Worm (Caenorhabditis elegans): ENCODE data around the gene C50E3.12.

DNA sequence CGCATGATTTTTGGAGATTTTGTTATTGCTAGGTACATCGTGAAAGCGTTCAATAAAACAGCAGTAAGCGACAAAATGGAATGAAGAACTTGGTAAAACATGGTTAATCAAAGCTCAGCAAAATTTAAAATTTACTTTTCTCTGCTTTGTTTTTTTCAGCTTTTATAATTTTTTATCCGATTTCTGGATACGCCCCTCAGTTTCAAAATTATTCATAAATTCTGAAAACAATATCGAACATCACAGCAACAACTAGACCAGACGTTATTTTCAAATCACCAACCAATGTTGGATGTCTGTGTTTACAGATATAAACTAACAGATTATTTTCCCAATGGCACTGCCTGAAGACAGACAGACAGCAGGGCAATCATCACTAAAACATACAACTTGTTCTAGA lies 12.8 kb upstream of the C50E3.12 start, which contains the start of gene srd-31:
- TF ChIP-seq nhr-11 (tag; optimal IDR thresholded peaks at IDR 0.05) (no peak), nfya-1 (tag; optimal IDR thresholded peaks at IDR 0.05; ENCODE audit: insufficient read depth) (no peak), nhr-67 (tag; optimal IDR thresholded peaks at IDR 0.05) (no peak), nhr-28 (tag; optimal IDR thresholded peaks at IDR 0.05) (no peak), elt-1 (tag; optimal IDR thresholded peaks at IDR 0.05) (no peak), nhr-76 (tag; optimal IDR thresholded peaks at IDR 0.05) (no peak), ama-1 (optimal IDR thresholded peaks at IDR 0.05) (no peak), zag-1 (tag; optimal IDR thresholded peaks at IDR 0.05) (no peak), nhr-12 (tag; optimal IDR thresholded peaks at IDR 0.05) (no peak), unc-62 (GFP tag; optimal IDR thresholded peaks at IDR 0.05) (no peak), lin-15B (tag; optimal IDR thresholded peaks at IDR 0.05) (no peak)

Data from whole organism, L3 larva.